Worm (Caenorhabditis elegans) whole organism, L4 larva: Measurements from ENCODE around the gene F09G8.10.
A peak's percentile ranks its signal among the peaks of the same experiment; 100 is the strongest.

Experiments used
- D1046.2 ChIP-seq: fragments of 200-800 bp; sonication (Bioruptor generic); IDR thresholded peaks from 2 replicates; pipeline ENCODE4 v1.3.6; 2022; ENCODE audit warnings: missing genetic modification characterization, missing compliant biosample characterization
- F26F4.8 ChIP-seq: fragments of 200-800 bp; sonication (Bioruptor generic); conservative IDR thresholded peaks from 2 replicates; pipeline ENCODE4 v1.3.6; 2022; ENCODE audit warnings: missing genetic modification characterization, missing compliant biosample characterization
- F37D6.2 ChIP-seq: sonication (generic microtip); optimal IDR thresholded peaks from 2 replicates; lab custom pipeline; 2016; ENCODE audit warnings: mild to moderate bottlenecking, missing genetic modification characterization, missing compliant biosample characterization
- R02D3.7 ChIP-seq: fragments of 150-350 bp; sonication (generic microtip); optimal IDR thresholded peaks from 3 replicates; lab custom pipeline; 2014; ENCODE audit warnings: missing biosample characterization, missing genetic modification characterization
- Y75B8A.6 ChIP-seq: fragments of 200-800 bp; sonication (Bioruptor generic); IDR thresholded peaks from 2 replicates; pipeline ENCODE4 v1.3.6; 2022; ENCODE audit warnings: missing genetic modification reagents, missing genetic modification characterization, missing compliant biosample characterization
- ZK337.2 ChIP-seq: fragments of 200-800 bp; sonication (Bioruptor generic); IDR thresholded peaks from 2 replicates; pipeline ENCODE4 v1.3.6; 2022; ENCODE audit warnings: missing genetic modification reagents, missing genetic modification characterization, missing compliant biosample characterization
- attf-4 ChIP-seq: sonication (generic microtip); optimal IDR thresholded peaks from 3 replicates; lab custom pipeline; 2017; ENCODE audit warnings: missing biosample characterization, missing genetic modification characterization
- ceh-28 ChIP-seq: fragments of 150-350 bp; optimal IDR thresholded peaks from 2 replicates; lab custom pipeline; 2014; ENCODE audit warnings: missing biosample characterization, missing genetic modification reagents, missing genetic modification characterization
- ceh-44 ChIP-seq: fragments of 200-800 bp; sonication (Bioruptor generic); IDR thresholded peaks from 2 replicates; pipeline ENCODE4 v1.3.6; 2022; ENCODE audit warnings: missing genetic modification reagents, missing genetic modification characterization, missing compliant biosample characterization
- ceh-82 ChIP-seq: sonication (generic microtip); optimal IDR thresholded peaks from 2 replicates; lab custom pipeline; 2017; ENCODE audit warnings: missing biosample characterization, missing genetic modification characterization
- ces-1 ChIP-seq: fragments of 150-350 bp; sonication (generic microtip); optimal IDR thresholded peaks from 4 replicates; lab custom pipeline; 2014; ENCODE audit warnings: missing biosample characterization, missing genetic modification reagents, missing genetic modification characterization
- cey-2 ChIP-seq: sonication (generic microtip); optimal IDR thresholded peaks from 3 replicates; lab custom pipeline; 2017; ENCODE audit warnings: missing genetic modification characterization, mild to moderate bottlenecking, missing compliant biosample characterization, antibody characterized with exemption, borderline replicate concordance; ENCODE audit not compliant: insufficient read depth
- daf-16 ChIP-seq, 3 experiments: sonication (generic microtip); optimal IDR thresholded peaks; 2 replicates each; lab custom pipeline; 2016 to 2017; ENCODE audit warnings: missing genetic modification characterization in 3 of 3, missing genetic modification reagents in 3 of 3, mild to moderate bottlenecking in 2 of 3, missing compliant biosample characterization in 2 of 3, missing biosample characterization in 1 of 3, moderate library complexity in 1 of 3
- daf-19 ChIP-seq: fragments of 200-800 bp; sonication (Bioruptor generic); conservative IDR thresholded peaks from 2 replicates; pipeline ENCODE4 v1.3.6; 2022; ENCODE audit warnings: missing genetic modification characterization, missing compliant biosample characterization
- dpl-1 ChIP-seq: fragments of 150-350 bp; optimal IDR thresholded peaks from 2 replicates; lab custom pipeline; 2014; ENCODE audit warnings: missing biosample characterization, missing genetic modification reagents, missing genetic modification characterization
- dve-1 ChIP-seq: sonication (generic microtip); optimal IDR thresholded peaks from 2 replicates; lab custom pipeline; 2017; ENCODE audit warnings: antibody characterized with exemption, mild to moderate bottlenecking, missing genetic modification characterization, missing compliant biosample characterization; ENCODE audit not compliant: insufficient read depth
- gei-8 ChIP-seq: fragments of 200-800 bp; sonication (Bioruptor generic); optimal IDR thresholded peaks from 2 replicates; lab custom pipeline; 2018; ENCODE audit warnings: mild to moderate bottlenecking, missing genetic modification characterization, missing compliant biosample characterization
- jun-1 ChIP-seq: fragments of 150-350 bp; optimal IDR thresholded peaks from 2 replicates; lab custom pipeline; 2014; ENCODE audit warnings: missing biosample characterization, missing genetic modification reagents, missing genetic modification characterization
- lin-15B ChIP-seq: fragments of 150-350 bp; sonication (generic microtip); optimal IDR thresholded peaks from 3 replicates; lab custom pipeline; 2014; ENCODE audit warnings: missing biosample characterization, missing genetic modification characterization
- lin-29 ChIP-seq: fragments of 200-800 bp; sonication (Bioruptor generic); IDR thresholded peaks from 2 replicates; pipeline ENCODE4 v1.3.6; 2022; ENCODE audit warnings: missing genetic modification reagents, missing genetic modification characterization, missing compliant biosample characterization
- lin-38 ChIP-seq: fragments of 200-800 bp; sonication (Bioruptor generic); IDR thresholded peaks from 2 replicates; pipeline ENCODE4 v1.3.6; 2022; ENCODE audit warnings: missing genetic modification reagents, missing genetic modification characterization, missing compliant biosample characterization
- lsy-2 ChIP-seq, 2 experiments: fragments of 150-350 bp in 1 of 2; sonication (generic microtip) in 1 of 2; optimal IDR thresholded peaks; 2 replicates each; lab custom pipeline; 2014 to 2017; ENCODE audit warnings: missing biosample characterization in 2 of 2, missing genetic modification characterization in 2 of 2
- madf-9 ChIP-seq: fragments of 200-800 bp; sonication (Bioruptor generic); conservative IDR thresholded peaks from 2 replicates; pipeline ENCODE4 v1.3.6; 2022; ENCODE audit warnings: missing genetic modification reagents, missing genetic modification characterization, missing compliant biosample characterization
- mdl-1 ChIP-seq, 2 experiments: fragments of 150-350 bp in 1 of 2; sonication (generic microtip) in 1 of 2; optimal IDR thresholded peaks; 2 replicates each; lab custom pipeline; 2014 to 2017; ENCODE audit warnings: missing biosample characterization in 2 of 2, missing genetic modification characterization in 2 of 2
- mep-1 ChIP-seq: fragments of 150-350 bp; sonication (generic microtip); optimal IDR thresholded peaks from 3 replicates; lab custom pipeline; 2014; ENCODE audit warnings: missing biosample characterization, missing genetic modification characterization
- mes-2 ChIP-seq: sonication (generic microtip); optimal IDR thresholded peaks from 2 replicates; lab custom pipeline; 2016; ENCODE audit warnings: missing genotype, mild to moderate bottlenecking, missing genetic modification characterization, missing compliant biosample characterization; ENCODE audit not compliant: poor library complexity, severe bottlenecking
- mxl-2 ChIP-seq: fragments of 200-800 bp; sonication (Bioruptor generic); conservative IDR thresholded peaks from 2 replicates; pipeline ENCODE4 v1.3.6; 2022; ENCODE audit warnings: missing genetic modification reagents, missing genetic modification characterization, missing compliant biosample characterization
- nhr-28 ChIP-seq: fragments of 150-350 bp; optimal IDR thresholded peaks from 2 replicates; lab custom pipeline; 2014; ENCODE audit warnings: missing biosample characterization, missing genetic modification characterization
- spr-3 ChIP-seq: fragments of 200-800 bp; sonication (Bioruptor generic); optimal IDR thresholded peaks from 2 replicates; lab custom pipeline; 2018; ENCODE audit warnings: mild to moderate bottlenecking, missing genetic modification characterization, missing compliant biosample characterization
- tag-97 ChIP-seq: fragments of 200-800 bp; sonication (Bioruptor generic); IDR thresholded peaks from 2 replicates; pipeline ENCODE4 v1.3.6; 2022; ENCODE audit warnings: missing genetic modification characterization, missing compliant biosample characterization
- vab-7 ChIP-seq: fragments of 200-800 bp; sonication (Bioruptor generic); IDR thresholded peaks from 2 replicates; pipeline ENCODE4 v1.3.6; 2022; ENCODE audit warnings: missing genetic modification reagents, missing genetic modification characterization, missing compliant biosample characterization
- zip-2 ChIP-seq: fragments of 150-350 bp; optimal IDR thresholded peaks from 2 replicates; lab custom pipeline; 2014; ENCODE audit warnings: missing biosample characterization, missing genetic modification characterization
- ztf-11 ChIP-seq: fragments of 150-350 bp; optimal IDR thresholded peaks from 2 replicates; lab custom pipeline; 2014; ENCODE audit warnings: missing biosample characterization, missing genetic modification characterization
- ztf-7 ChIP-seq: fragments of 150-350 bp; optimal IDR thresholded peaks from 2 replicates; lab custom pipeline; 2014; ENCODE audit warnings: missing biosample characterization, missing genetic modification characterization

F09G8.10 gene

ce11 chrIII:8249381-8249780, 22.6 kb downstream of the F09G8.10 start, which contains the start of the genes C02F5.10 and C02F5.2:
C02F5.10 (minus strand) TSS chrIII:8249481.
C02F5.2 (plus strand) TSS chrIII:8249619.
- TF ChIP-seq F37D6.2 (no peak), dve-1 (tag; lab: Kevin White, UChicago) (no peak), ztf-7 (tag; lab: Kevin White, UChicago) (no peak), zip-2 (tag; lab: Kevin White, UChicago) (no peak)

- no peak for TF ChIP-seq mep-1 (tag; lab: Kevin White, UChicago)
- TF ChIP-seq vab-7: no peak
- no peak for TF ChIP-seq madf-9 (GFP tag; lab: Robert Waterston, UW)
- TF ChIP-seq zip-2 (tag; lab: Kevin White, UChicago): no peak
- TF ChIP-seq jun-1 (tag; lab: Kevin White, UChicago): no peak
- no peak for TF ChIP-seq gei-8 (GFP tag; lab: Kevin White, UChicago)
- TF ChIP-seq lin-29 (GFP tag; lab: Robert Waterston, UW): no peak
- TF ChIP-seq mdl-1 (tag; optimal IDR thresholded peaks at IDR 0.05; lab: Kevin White, UChicago): no peak
- TF ChIP-seq ceh-28: no peak
- no peak for TF ChIP-seq ceh-44 (GFP tag; lab: Robert Waterston, UW)
- TF ChIP-seq ztf-11 (tag; lab: Kevin White, UChicago): no peak
- TF ChIP-seq ZK337.2 (GFP tag; lab: Robert Waterston, UW): no peak
- no peak for TF ChIP-seq spr-3
- TF ChIP-seq attf-4: no peak
These were observed 24.9 kb downstream of the F09G8.10 start, which contains the start of gene C02F5.13 for ce11 chrIII:8247051-8247450. C02F5.13 (plus strand) TSS chrIII:8247351.

DNA sequence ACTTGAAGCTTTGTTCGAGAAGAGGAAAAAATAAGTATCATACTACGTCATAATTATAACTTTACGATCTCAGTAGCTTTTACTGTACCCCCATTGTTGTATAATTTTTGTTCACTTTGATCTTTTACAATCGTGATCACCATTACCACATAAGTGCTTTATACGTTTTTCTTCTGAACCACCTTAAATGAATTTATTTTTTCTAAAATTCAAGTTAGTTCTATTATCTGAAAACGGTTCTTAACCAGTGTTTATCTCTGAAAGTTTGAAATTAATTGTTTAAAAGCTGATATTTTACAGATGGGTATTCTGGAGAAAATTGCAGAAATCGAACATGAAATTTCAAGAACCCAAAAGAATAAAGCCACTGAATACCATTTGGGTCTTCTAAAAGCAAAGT, 26.4 kb downstream of the F09G8.10 start, which contains the start of gene C02F5.3:
Gene C02F5.3, plus strand, starts transcription at position 301 of the 400 bp plus-strand sequence.
- no peak for TF ChIP-seq nhr-28 (tag; lab: Kevin White, UChicago)
- TF ChIP-seq attf-4: no peak
- TF ChIP-seq lin-38: no peak
- TF ChIP-seq ces-1 (GFP tag; lab: Kevin White, UChicago): no peak
- no peak for TF ChIP-seq daf-16 (GFP tag; optimal IDR thresholded peaks at IDR 0.05; lab: Kevin White, UChicago)
- no peak for TF ChIP-seq daf-16 (tag; optimal IDR thresholded peaks at IDR 0.05; lab: Kevin White, UChicago)
- TF ChIP-seq D1046.2 (GFP tag; lab: Robert Waterston, UW): no peak
- TF ChIP-seq mep-1 (tag; lab: Kevin White, UChicago): no peak
- TF ChIP-seq F26F4.8 (GFP tag; lab: Robert Waterston, UW): no peak
- no peak for TF ChIP-seq tag-97 (GFP tag; lab: Robert Waterston, UW)
- TF ChIP-seq mdl-1 (tag; optimal IDR thresholded peaks at IDR 0.05; lab: Kevin White, UChicago): no peak
- TF ChIP-seq cey-2 (tag; lab: Kevin White, UChicago): no peak
- TF ChIP-seq vab-7: no peak
- TF ChIP-seq lsy-2 (tag; optimal IDR thresholded peaks at IDR 0.05; lab: Kevin White, UChicago): no peak
- no peak for TF ChIP-seq lin-15B (tag; lab: Kevin White, UChicago)
- no peak for TF ChIP-seq daf-19 (GFP tag; lab: Robert Waterston, UW)
- TF ChIP-seq Y75B8A.6 (GFP tag; lab: Robert Waterston, UW): no peak

ce11 chrIII:8244052-8244451, 27.9 kb downstream of the F09G8.10 start, which contains the start of the genes pbs-6 and cids-1:
pbs-6 (minus strand) TSS chrIII:8244092.
cids-1 (plus strand) TSS chrIII:8244445.
- TF ChIP-seq ceh-82 (tag; lab: Kevin White, UChicago) (no peak), lsy-2 (tag; optimal IDR thresholded peaks at IDR 0.05; lab: Kevin White, UChicago) (peak in 1 of 2 experiments; percentile 59), mxl-2 (GFP tag; lab: Robert Waterston, UW) (no peak), dpl-1 (GFP tag; lab: Kevin White, UChicago) (peak; percentile 26), R02D3.7 (tag; lab: Kevin White, UChicago) (no peak), mes-2 (tag; lab: Kevin White, UChicago) (peak; percentile 36), lin-38 (0 out of 2 replicates have a peak, but pooled peaks have one; percentile 14)
